Worm (Caenorhabditis elegans) whole organism, late embryonic: ENCODE measurements around the gene Y57G11C.1142.

Source experiments
- K09A11.1 ChIP-seq: sonication (generic microtip); optimal IDR thresholded peaks from 2 replicates; lab custom pipeline; 2017; ENCODE audit warnings: antibody characterized with exemption, mild to moderate bottlenecking, missing genetic modification characterization, missing compliant biosample characterization; ENCODE audit not compliant: insufficient read depth
- dve-1 ChIP-seq: sonication (generic microtip); optimal IDR thresholded peaks from 2 replicates; lab custom pipeline; 2017; ENCODE audit warnings: antibody characterized with exemption, mild to moderate bottlenecking, missing genetic modification characterization, missing compliant biosample characterization
- eyg-1 ChIP-seq: sonication (generic microtip); optimal IDR thresholded peaks from 2 replicates; lab custom pipeline; 2016; ENCODE audit warnings: missing genotype, missing genetic modification characterization, missing compliant biosample characterization
- odd-2 ChIP-seq: sonication (generic microtip); optimal IDR thresholded peaks from 2 replicates; lab custom pipeline; 2017; ENCODE audit warnings: antibody characterized with exemption, mild to moderate bottlenecking, missing genetic modification characterization, missing compliant biosample characterization
- pha-4 ChIP-seq: fragments of 150-350 bp; optimal IDR thresholded peaks from 2 replicates; lab custom pipeline; 2018; ENCODE audit warnings: missing biosample characterization, missing genetic modification reagents, missing genetic modification characterization

DNA sequence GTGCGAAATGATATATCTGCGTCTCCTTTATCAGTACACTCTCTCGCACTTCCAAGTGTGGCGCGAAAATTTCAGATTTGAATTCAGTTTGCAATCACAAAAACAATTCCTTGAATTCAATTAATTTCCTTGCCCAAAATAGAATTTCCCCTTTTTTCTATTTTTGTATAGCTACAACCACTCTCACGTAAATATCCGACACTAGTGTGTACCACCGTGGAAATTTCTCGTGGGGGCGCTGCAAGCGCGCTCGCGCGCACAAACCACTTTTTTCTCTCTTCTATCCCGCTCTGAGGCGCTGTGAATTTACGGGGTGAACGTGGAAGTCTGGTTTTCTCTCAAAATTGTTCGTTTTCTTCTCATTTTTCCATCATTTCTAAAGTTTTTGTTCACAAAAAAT, 20.9 kb upstream of the Y57G11C.1142 start, which contains the start of gene Y57G11C.8:
- no peak for TF ChIP-seq eyg-1 (tag; lab: Kevin White, UChicago)
- TF ChIP-seq pha-4 (tag; lab: Kevin White, UChicago): no peak
- no peak for TF ChIP-seq dve-1 (tag; lab: Kevin White, UChicago)
- TF ChIP-seq odd-2: no peak
- no peak for TF ChIP-seq K09A11.1
